Worm (Caenorhabditis elegans) whole organism, mixed stage, embryonic: ENCODE results near the gene sdz-38.

Source experiments
- blmp-1 ChIP-seq: fragments of 150-350 bp; optimal IDR thresholded peaks from 2 replicates; lab custom pipeline; 2014; ENCODE audit warnings: missing biosample characterization, missing genetic modification characterization
- ces-1 ChIP-seq: fragments of 150-350 bp; optimal IDR thresholded peaks from 2 replicates; lab custom pipeline; 2014; ENCODE audit warnings: missing biosample characterization, missing genetic modification reagents, missing genetic modification characterization
- elt-1 ChIP-seq: sonication (generic microtip); optimal IDR thresholded peaks from 2 replicates; lab custom pipeline; 2017; ENCODE audit warnings: missing genetic modification characterization, mild to moderate bottlenecking, missing compliant biosample characterization, antibody characterized with exemption, moderate library complexity, borderline replicate concordance; ENCODE audit not compliant: insufficient read depth
- lsy-2 ChIP-seq: fragments of 150-350 bp; optimal IDR thresholded peaks from 2 replicates; lab custom pipeline; 2014; ENCODE audit warnings: missing biosample characterization, missing genetic modification characterization
- mep-1 ChIP-seq: fragments of 150-350 bp; optimal IDR thresholded peaks from 2 replicates; lab custom pipeline; 2017; ENCODE audit warnings: missing biosample characterization, missing genetic modification reagents, missing genetic modification characterization, inconsistent platforms
- nhr-12 ChIP-seq: fragments of 150-350 bp; optimal IDR thresholded peaks from 2 replicates; lab custom pipeline; 2014; ENCODE audit warnings: missing biosample characterization, missing genetic modification characterization
- nhr-237 ChIP-seq: fragments of 150-350 bp; optimal IDR thresholded peaks from 2 replicates; lab custom pipeline; 2014; ENCODE audit warnings: missing biosample characterization, missing genetic modification characterization
- nhr-76 ChIP-seq: sonication (generic microtip); optimal IDR thresholded peaks from 2 replicates; lab custom pipeline; 2017; ENCODE audit warnings: missing biosample characterization, missing genetic modification characterization
- pha-4 ChIP-seq: fragments of 150-350 bp; optimal IDR thresholded peaks from 2 replicates; lab custom pipeline; 2018; ENCODE audit warnings: missing biosample characterization, missing genetic modification reagents, missing genetic modification characterization
- snpc-4 ChIP-seq: fragments of 150-350 bp; optimal IDR thresholded peaks from 2 replicates; lab custom pipeline; 2014; ENCODE audit warnings: missing biosample characterization, missing genetic modification characterization
- sptf-1 ChIP-seq: sonication (generic microtip); optimal IDR thresholded peaks from 2 replicates; lab custom pipeline; 2017; ENCODE audit warnings: mild to moderate bottlenecking, missing genetic modification characterization, moderate library complexity, missing compliant biosample characterization
- unc-120 ChIP-seq: sonication (generic microtip); optimal IDR thresholded peaks from 2 replicates; lab custom pipeline; 2017; ENCODE audit warnings: missing genetic modification characterization, missing compliant biosample characterization; ENCODE audit not compliant: poor library complexity, severe bottlenecking
- unc-62 ChIP-seq: fragments of 150-350 bp; optimal IDR thresholded peaks from 2 replicates; lab custom pipeline; 2014; ENCODE audit warnings: missing biosample characterization, missing genetic modification reagents, missing genetic modification characterization
- ztf-11 ChIP-seq: fragments of 150-350 bp; optimal IDR thresholded peaks from 2 replicates; lab custom pipeline; 2014; ENCODE audit warnings: missing biosample characterization, missing genetic modification characterization

DNA sequence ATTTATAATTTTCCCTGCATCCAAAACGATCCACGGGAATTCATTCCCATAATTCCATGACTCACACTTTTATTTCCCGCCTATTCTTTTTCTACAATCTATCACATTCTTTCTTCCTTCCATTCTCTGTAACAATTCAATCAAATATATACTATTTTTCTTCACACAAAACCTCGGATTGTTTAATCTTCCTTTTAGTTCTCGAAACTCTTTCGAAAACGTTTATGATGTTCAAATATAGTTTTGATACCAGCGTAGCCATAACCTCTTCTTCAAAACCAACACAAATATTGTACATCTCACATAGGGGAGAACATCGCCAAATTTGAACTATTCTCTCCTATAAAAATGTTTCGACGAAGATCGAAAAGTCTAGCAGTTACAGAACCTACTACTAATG is 9.2 kb upstream of the sdz-38 start, which contains the start of gene lec-3:
- TF ChIP-seq blmp-1 (tag; lab: Kevin White, UChicago) = no peak
- no peak for TF ChIP-seq unc-62 (GFP tag; lab: Kevin White, UChicago)
- no peak for TF ChIP-seq elt-1 (tag; lab: Kevin White, UChicago)
- no peak for TF ChIP-seq lsy-2 (tag; lab: Kevin White, UChicago)
- TF ChIP-seq nhr-76 (tag; lab: Kevin White, UChicago) = no peak
- TF ChIP-seq snpc-4 (tag; lab: Kevin White, UChicago) = no peak
- no peak for TF ChIP-seq pha-4 (tag; lab: Kevin White, UChicago)
- TF ChIP-seq sptf-1 (tag; lab: Kevin White, UChicago) = no peak
- no peak for TF ChIP-seq nhr-237
- no peak for TF ChIP-seq unc-120
- TF ChIP-seq mep-1 (tag; lab: Kevin White, UChicago) = no peak
- TF ChIP-seq ces-1 (GFP tag; lab: Kevin White, UChicago) = no peak
- TF ChIP-seq ztf-11 (tag; lab: Kevin White, UChicago) = no peak
- TF ChIP-seq nhr-12 = no peak
